Worm (Caenorhabditis elegans) whole organism, young adult: ENCODE measurements around the gene stip-1.

Experiments used
- D2030.7 ChIP-seq: fragments of 200-800 bp; sonication (Bioruptor generic); IDR thresholded peaks from 2 replicates; pipeline ENCODE4 v1.3.6; 2022; ENCODE audit warnings: missing genetic modification reagents, missing genetic modification characterization, missing compliant biosample characterization
- F10E7.11 ChIP-seq: sonication (generic microtip); optimal IDR thresholded peaks from 2 replicates; lab custom pipeline; 2017; ENCODE audit warnings: mild to moderate bottlenecking, missing genetic modification characterization, moderate library complexity, missing compliant biosample characterization
- F37B4.10 ChIP-seq: fragments of 200-800 bp; sonication (Bioruptor generic); IDR thresholded peaks from 2 replicates; pipeline ENCODE4 v1.3.6; 2022; ENCODE audit warnings: missing genetic modification characterization, missing compliant biosample characterization
- F57A8.1 ChIP-seq: fragments of 200-800 bp; sonication (Bioruptor generic); optimal IDR thresholded peaks from 2 replicates; lab custom pipeline; 2018; ENCODE audit warnings: mild to moderate bottlenecking, missing genetic modification characterization, moderate library complexity, missing compliant biosample characterization
- akir-1 ChIP-seq: fragments of 200-800 bp; sonication (Bioruptor generic); optimal IDR thresholded peaks from 2 replicates; lab custom pipeline; 2018; ENCODE audit warnings: mild to moderate bottlenecking, missing genetic modification characterization, moderate library complexity, missing compliant biosample characterization
- atf-7 ChIP-seq: sonication (generic microtip); optimal IDR thresholded peaks from 2 replicates; lab custom pipeline; 2017; ENCODE audit warnings: mild to moderate bottlenecking, missing genetic modification characterization, missing compliant biosample characterization
- attf-6 ChIP-seq: fragments of 200-800 bp; sonication (Bioruptor generic); IDR thresholded peaks from 2 replicates; pipeline ENCODE4 v1.3.6; 2022; ENCODE audit warnings: missing genetic modification reagents, missing genetic modification characterization, missing compliant biosample characterization
- bed-1 ChIP-seq: fragments of 200-800 bp; sonication (Bioruptor generic); IDR thresholded peaks from 2 replicates; pipeline ENCODE4 v1.3.6; 2022; ENCODE audit warnings: missing genetic modification reagents, missing genetic modification characterization, missing compliant biosample characterization
- cebp-1 ChIP-seq, 2 experiments: fragments of 200-800 bp in 1 of 2; sonication (Bioruptor generic) in 1 of 2; sonication (generic microtip) in 1 of 2; IDR thresholded peaks in 1 of 2; optimal IDR thresholded peaks in 1 of 2; 2 replicates each; pipeline versions ENCODE4 v1.3.6 to Lab custom; 2017 to 2022; ENCODE audit warnings: missing compliant biosample characterization in 2 of 2, missing genetic modification characterization in 2 of 2, mild to moderate bottlenecking in 1 of 2, missing genetic modification reagents in 1 of 2, moderate library complexity in 1 of 2
- ceh-27 ChIP-seq: fragments of 200-800 bp; sonication (Bioruptor generic); optimal IDR thresholded peaks from 2 replicates; lab custom pipeline; 2018; ENCODE audit warnings: mild to moderate bottlenecking, missing genetic modification characterization, moderate library complexity, missing compliant biosample characterization
- dox-1 ChIP-seq: fragments of 200-800 bp; sonication (Bioruptor generic); IDR thresholded peaks from 2 replicates; pipeline ENCODE4 v1.3.6; 2022; ENCODE audit warnings: missing genetic modification reagents, missing genetic modification characterization, missing compliant biosample characterization
- egrh-3 ChIP-seq: fragments of 200-800 bp; sonication (Bioruptor generic); IDR thresholded peaks from 2 replicates; pipeline ENCODE4 v1.3.6; 2022; ENCODE audit warnings: missing genetic modification reagents, missing genetic modification characterization, missing compliant biosample characterization
- ets-4 ChIP-seq: fragments of 200-800 bp; sonication (Bioruptor generic); optimal IDR thresholded peaks from 2 replicates; lab custom pipeline; 2018; ENCODE audit warnings: mild to moderate bottlenecking, missing genetic modification characterization, missing compliant biosample characterization
- gei-17 ChIP-seq: fragments of 200-800 bp; sonication (Bioruptor generic); optimal IDR thresholded peaks from 2 replicates; lab custom pipeline; 2018; ENCODE audit warnings: mild to moderate bottlenecking, missing genetic modification characterization, missing compliant biosample characterization
- hlh-26 ChIP-seq: fragments of 200-800 bp; sonication (Bioruptor generic); conservative IDR thresholded peaks from 2 replicates; pipeline ENCODE4 v1.3.6; 2022; ENCODE audit warnings: missing genetic modification reagents, missing genetic modification characterization, missing compliant biosample characterization
- hrde-1 ChIP-seq: sonication (generic microtip); optimal IDR thresholded peaks from 2 replicates; lab custom pipeline; 2016; ENCODE audit warnings: missing genetic modification characterization, mild to moderate bottlenecking, missing compliant biosample characterization, moderate library complexity, missing genotype, missing genetic modification reagents, borderline replicate concordance
- lag-1 ChIP-seq: fragments of 200-800 bp; sonication (Bioruptor generic); IDR thresholded peaks from 2 replicates; pipeline ENCODE4 v1.3.6; 2022; ENCODE audit warnings: missing genetic modification reagents, missing genetic modification characterization, missing compliant biosample characterization
- lin-54 ChIP-seq: fragments of 200-800 bp; sonication (Bioruptor generic); optimal IDR thresholded peaks from 2 replicates; lab custom pipeline; 2018; ENCODE audit warnings: mild to moderate bottlenecking, missing genetic modification characterization, missing compliant biosample characterization
- lsl-1 ChIP-seq: fragments of 200-800 bp; sonication (Bioruptor generic); optimal IDR thresholded peaks from 2 replicates; lab custom pipeline; 2018; ENCODE audit warnings: mild to moderate bottlenecking, missing genetic modification characterization, moderate library complexity, missing compliant biosample characterization
- madf-3 ChIP-seq: fragments of 200-800 bp; sonication (Bioruptor generic); IDR thresholded peaks from 2 replicates; pipeline ENCODE4 v1.3.6; 2022; ENCODE audit warnings: missing genetic modification reagents, missing genetic modification characterization, missing compliant biosample characterization
- mxl-1 ChIP-seq: sonication (generic microtip); optimal IDR thresholded peaks from 2 replicates; lab custom pipeline; 2016; ENCODE audit warnings: missing genetic modification characterization, missing compliant biosample characterization
- nfyb-1 ChIP-seq: fragments of 200-800 bp; sonication (Bioruptor generic); IDR thresholded peaks from 2 replicates; pipeline ENCODE4 v1.3.6; 2022; ENCODE audit warnings: missing genetic modification reagents, missing genetic modification characterization, missing compliant biosample characterization
- nhr-80 ChIP-seq: sonication (generic microtip); optimal IDR thresholded peaks from 2 replicates; lab custom pipeline; 2016; ENCODE audit warnings: missing genetic modification characterization, missing compliant biosample characterization
- pbrm-1 ChIP-seq: fragments of 200-800 bp; sonication (Bioruptor generic); IDR thresholded peaks from 2 replicates; pipeline ENCODE4 v1.3.6; 2022; ENCODE audit warnings: missing genetic modification reagents, missing genetic modification characterization, missing compliant biosample characterization
- pha-4 ChIP-seq: fragments of 150-350 bp; sonication (generic microtip); optimal IDR thresholded peaks from 2 replicates; lab custom pipeline; 2014; ENCODE audit warnings: missing biosample characterization, missing genetic modification reagents, missing genetic modification characterization
- rec-8 ChIP-seq, 2 experiments: sonication (generic microtip); optimal IDR thresholded peaks; 2 replicates each; lab custom pipeline; 2016; ENCODE audit warnings: mild to moderate bottlenecking in 2 of 2, missing genetic modification characterization in 2 of 2, missing genetic modification reagents in 2 of 2, missing genotype in 2 of 2, missing biosample characterization in 1 of 2, missing compliant biosample characterization in 1 of 2, moderate library complexity in 1 of 2
- somi-1 ChIP-seq: fragments of 200-800 bp; sonication (Bioruptor generic); optimal IDR thresholded peaks from 2 replicates; lab custom pipeline; 2018; ENCODE audit warnings: mild to moderate bottlenecking, missing genetic modification characterization, missing compliant biosample characterization
- sptf-2 ChIP-seq: fragments of 200-800 bp; sonication (Bioruptor generic); optimal IDR thresholded peaks from 2 replicates; lab custom pipeline; 2018; ENCODE audit warnings: mild to moderate bottlenecking, missing genetic modification characterization, missing compliant biosample characterization
- tlf-1 ChIP-seq: fragments of 200-800 bp; sonication (Bioruptor generic); optimal IDR thresholded peaks from 2 replicates; lab custom pipeline; 2018; ENCODE audit warnings: mild to moderate bottlenecking, missing genetic modification characterization, missing compliant biosample characterization
- unc-62 ChIP-seq: fragments of 150-350 bp; optimal IDR thresholded peaks from 2 replicates; lab custom pipeline; 2014; ENCODE audit warnings: missing biosample characterization, missing genetic modification reagents, missing genetic modification characterization
- xnd-1 ChIP-seq: sonication (generic microtip); optimal IDR thresholded peaks from 2 replicates; lab custom pipeline; 2016; ENCODE audit warnings: missing genotype, missing genetic modification reagents, missing genetic modification characterization, missing compliant biosample characterization
- ztf-28 ChIP-seq: fragments of 200-800 bp; sonication (Bioruptor generic); IDR thresholded peaks from 2 replicates; pipeline ENCODE4 v1.3.6; 2022; ENCODE audit warnings: missing genetic modification reagents, missing genetic modification characterization, missing compliant biosample characterization

The stip-1 gene

ce11 chrII:10374776-10375175 is 25.0 kb upstream of the stip-1 start:
- TF ChIP-seq pbrm-1 (GFP tag; lab: Robert Waterston, UW) (no peak), lin-54 (GFP tag; lab: Kevin White, UChicago) (no peak), nfyb-1 (GFP tag; lab: Robert Waterston, UW) (no peak)
- TF ChIP-seq, all 124 proteins: peak for 0

ce11 chrII:10373536-10374169 is 23.8 kb upstream of the stip-1 start:
- TF ChIP-seq pha-4 (tag; lab: Kevin White, UChicago) (no peak), F10E7.11 (tag; lab: Kevin White, UChicago) (no peak), ztf-28 (GFP tag; lab: Robert Waterston, UW) (no peak), attf-6 (GFP tag; lab: Robert Waterston, UW) (no peak), pbrm-1 (GFP tag; lab: Robert Waterston, UW) (no peak), lag-1 (no peak), bed-1 (no peak), madf-3 (GFP tag; lab: Robert Waterston, UW) (no peak), akir-1 (GFP tag; lab: Kevin White, UChicago) (no peak)

- TF ChIP-seq sptf-2 (GFP tag; lab: Kevin White, UChicago) (no peak), rec-8 (tag; optimal IDR thresholded peaks at IDR 0.05; lab: Kevin White, UChicago) (no peak), unc-62 (GFP tag; lab: Kevin White, UChicago) (no peak), F37B4.10 (GFP tag; lab: Robert Waterston, UW) (no peak), hrde-1 (tag; lab: Kevin White, UChicago) (no peak), cebp-1 (GFP tag; IDR thresholded peaks at IDR 0.05; lab: Robert Waterston, UW) (peak; percentile 11; the same call in 1 of the 2 replicates), cebp-1 (tag; optimal IDR thresholded peaks at IDR 0.05; lab: Kevin White, UChicago) (peak; percentile 53), nhr-80 (peak; percentile 25), mxl-1 (no peak)
These were observed 23.2 kb upstream of the stip-1 start for ce11 chrII:10373016-10373415.

ce11 chrII:10370826-10371225 is 21.0 kb upstream of the stip-1 start:
- TF ChIP-seq xnd-1, result no peak
- TF ChIP-seq pbrm-1 (GFP tag; lab: Robert Waterston, UW), result no peak
- TF ChIP-seq ceh-27 (GFP tag; lab: Kevin White, UChicago), result peak; percentile 20
- TF ChIP-seq, all 124 proteins: peak for 1

- no peak for TF ChIP-seq hrde-1 (tag; lab: Kevin White, UChicago)
- TF ChIP-seq egrh-3 (GFP tag; lab: Robert Waterston, UW), result no peak
- no peak for TF ChIP-seq D2030.7 (GFP tag; lab: Robert Waterston, UW)
- no peak for TF ChIP-seq atf-7 (tag; lab: Kevin White, UChicago)
- TF ChIP-seq ets-4, result no peak
- TF ChIP-seq somi-1 (GFP tag; lab: Kevin White, UChicago), result no peak
- no peak for TF ChIP-seq mxl-1
- TF ChIP-seq gei-17, result no peak
- TF ChIP-seq madf-3 (GFP tag; lab: Robert Waterston, UW), result no peak
- no peak for TF ChIP-seq tlf-1 (GFP tag; lab: Kevin White, UChicago)
- TF ChIP-seq lsl-1 (GFP tag; lab: Kevin White, UChicago), result no peak
- no peak for TF ChIP-seq hlh-26 (GFP tag; lab: Robert Waterston, UW)
- TF ChIP-seq xnd-1, result no peak
- no peak for TF ChIP-seq dox-1 (GFP tag; lab: Robert Waterston, UW)
- TF ChIP-seq lin-54 (GFP tag; lab: Kevin White, UChicago), result no peak
- no peak for TF ChIP-seq F57A8.1
- TF ChIP-seq, all 124 proteins: peak for 0
These were observed 19.8 kb upstream of the stip-1 start, which contains the start of gene ceh-58 for ce11 chrII:10369547-10370028. ceh-58 (minus strand) TSS chrII:10369597.
